Worm (Caenorhabditis elegans) whole organism, L1 larva: ENCODE measurements around the gene mct-6.

ENCODE experiments used
- ces-1 ChIP-seq: fragments of 150-350 bp; optimal IDR thresholded peaks from 2 replicates; lab custom pipeline; 2014; ENCODE audit warnings: missing biosample characterization, missing genetic modification reagents, missing genetic modification characterization
- efl-1 ChIP-seq, 4 experiments: fragments of 150-350 bp; optimal IDR thresholded peaks in 3 of 4; peaks in 1 of 4; 1 replicate in 1 of 4; 2 replicates in 3 of 4; lab custom pipeline; 2014; ENCODE audit warnings: missing biosample characterization in 2 of 4, missing genetic modification characterization in 2 of 4, missing genetic modification reagents in 2 of 4
- sox-4 ChIP-seq: sonication (generic microtip); optimal IDR thresholded peaks from 2 replicates; lab custom pipeline; 2016; ENCODE audit warnings: missing genetic modification characterization, missing compliant biosample characterization
- ztf-11 ChIP-seq, 2 experiments: sonication (generic microtip); optimal IDR thresholded peaks; 2 replicates each; lab custom pipeline; 2016 to 2017; ENCODE audit warnings: missing genetic modification characterization in 2 of 2, missing biosample characterization in 1 of 2, missing compliant biosample characterization in 1 of 2

DNA sequence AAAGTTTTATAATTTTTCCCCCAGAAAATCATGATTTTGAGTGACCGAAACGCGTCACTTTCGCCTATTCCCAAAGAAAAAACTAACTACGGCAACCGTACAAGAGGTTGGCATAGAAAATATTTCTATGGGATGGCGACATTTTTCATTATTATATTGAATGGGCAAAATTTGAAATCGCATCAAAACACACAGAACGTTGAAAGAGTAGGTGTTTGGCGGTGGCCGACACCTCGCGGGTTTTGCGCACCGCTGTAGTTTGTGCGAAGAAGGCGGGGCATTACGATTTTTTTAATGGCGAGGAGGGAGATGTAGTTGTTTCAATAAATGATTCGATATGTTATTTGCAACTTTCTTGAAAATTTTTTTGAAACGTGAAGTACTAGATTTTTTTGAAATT is 48.4 kb downstream of the mct-6 start:
- TF ChIP-seq ztf-11 (tag; optimal IDR thresholded peaks at IDR 0.05; lab: Kevin White, UChicago) (no peak), efl-1 (optimal IDR thresholded peaks at IDR 0.05; lab: Kevin White, UChicago) (no peak), efl-1 (GFP tag; optimal IDR thresholded peaks at IDR 0.05 in 1 of 2; lab: Kevin White, UChicago) (no peak), sox-4 (tag; lab: Kevin White, UChicago) (no peak), ces-1 (GFP tag; lab: Kevin White, UChicago) (no peak)
